Fruit fly (Drosophila melanogaster) whole organism, wandering third instar larva: Measurements from ENCODE around the gene dpp.
A peak's percentile ranks its signal among the peaks of the same experiment; 100 is the strongest.

Experiments used
- Abd-B ChIP-seq: fragments of >200 bp; optimal IDR thresholded peaks from 2 replicates; lab custom pipeline; 2017; ENCODE audit warnings: missing biosample characterization, missing genetic modification characterization
- CG32264 ChIP-seq: fragments of 200-800 bp; sonication (Bioruptor generic); optimal IDR thresholded peaks from 2 replicates; lab custom pipeline; 2016; ENCODE audit warnings: missing biosample characterization, missing genetic modification characterization
- CG9705 ChIP-seq: fragments of 200-800 bp; sonication (Bioruptor generic); optimal IDR thresholded peaks from 2 replicates; lab custom pipeline; 2018; ENCODE audit warnings: missing biosample characterization, mild to moderate bottlenecking, missing genetic modification characterization
- CrebA ChIP-seq: fragments of 200-800 bp; sonication (Bioruptor generic); optimal IDR thresholded peaks from 2 replicates; lab custom pipeline; 2016; ENCODE audit warnings: missing biosample characterization, mild to moderate bottlenecking, missing genetic modification characterization, borderline replicate concordance
- Dfd ChIP-seq: fragments of >200 bp; optimal IDR thresholded peaks from 2 replicates; lab custom pipeline; 2017; ENCODE audit warnings: missing biosample characterization, missing genetic modification characterization
- Dif ChIP-seq: fragments of 200-275, 200-300 bp; sonication (Bioruptor generic); optimal IDR thresholded peaks from 2 replicates; lab custom pipeline; 2018; ENCODE audit warnings: missing biosample characterization, missing genetic modification characterization; ENCODE audit not compliant: partially characterized antibody
- GATAd ChIP-seq: sonication (Bioruptor generic); optimal IDR thresholded peaks from 2 replicates; lab custom pipeline; 2016; ENCODE audit warnings: missing biosample characterization, missing genetic modification characterization
- HLH106 ChIP-seq: fragments of 200-800 bp; optimal IDR thresholded peaks from 3 replicates; lab custom pipeline; 2019; ENCODE audit warnings: missing biosample characterization, mild to moderate bottlenecking, missing genetic modification characterization, moderate library complexity
- Hnf4 ChIP-seq: fragments of 200-800 bp; sonication (Bioruptor generic); optimal IDR thresholded peaks from 2 replicates; lab custom pipeline; 2016; ENCODE audit warnings: missing biosample characterization, mild to moderate bottlenecking, missing genetic modification characterization
- Hr78 ChIP-seq: fragments of >200 bp; optimal IDR thresholded peaks from 2 replicates; lab custom pipeline; 2017; ENCODE audit warnings: missing biosample characterization, missing genetic modification characterization
- Hr83 ChIP-seq: fragments of 200-300 bp; sonication (Bioruptor generic); optimal IDR thresholded peaks from 2 replicates; lab custom pipeline; 2016; ENCODE audit warnings: missing biosample characterization, mild to moderate bottlenecking, missing genetic modification characterization, moderate library complexity; ENCODE audit not compliant: poor library complexity, severe bottlenecking
- Jra ChIP-seq: sonication (Bioruptor generic); optimal IDR thresholded peaks from 2 replicates; lab custom pipeline; 2016; ENCODE audit warnings: missing biosample characterization, missing genetic modification characterization
- Mio ChIP-seq: sonication (Bioruptor generic); optimal IDR thresholded peaks from 2 replicates; lab custom pipeline; 2016; ENCODE audit warnings: missing biosample characterization, missing genetic modification characterization
- Myc ChIP-seq: fragments of >200 bp; optimal IDR thresholded peaks from 2 replicates; lab custom pipeline; 2017
- N ChIP-seq: fragments of >200 bp; optimal IDR thresholded peaks from 2 replicates; lab custom pipeline; 2018; ENCODE audit warnings: missing biosample characterization, missing external identifiers, missing genetic modification characterization
- OdsH ChIP-seq: fragments of 200-800 bp; sonication (Bioruptor generic); optimal IDR thresholded peaks from 2 replicates; lab custom pipeline; 2016; ENCODE audit warnings: missing biosample characterization, mild to moderate bottlenecking, missing genetic modification characterization
- Rel ChIP-seq, 2 experiments: fragments of 200-800 bp; sonication (Bioruptor generic) in 1 of 2; optimal IDR thresholded peaks; 2 replicates in 1 of 2; 3 replicates in 1 of 2; lab custom pipeline; 2016 to 2019; ENCODE audit warnings: mild to moderate bottlenecking in 2 of 2, missing biosample characterization in 2 of 2, missing genetic modification characterization in 2 of 2, moderate library complexity in 1 of 2
- Sp1 ChIP-seq: fragments of 200-800 bp; sonication (Bioruptor generic); optimal IDR thresholded peaks from 3 replicates; lab custom pipeline; 2019; ENCODE audit warnings: missing biosample characterization, mild to moderate bottlenecking, missing genetic modification characterization, moderate library complexity
- Vsx2 ChIP-seq: fragments of 200-300, 225-300 bp; sonication (Bioruptor generic); optimal IDR thresholded peaks from 2 replicates; lab custom pipeline; 2018; ENCODE audit warnings: missing biosample characterization, missing genetic modification characterization; ENCODE audit not compliant: partially characterized antibody
- br ChIP-seq: fragments of 200-800 bp; sonication (Bioruptor generic); optimal IDR thresholded peaks from 2 replicates; lab custom pipeline; 2016; ENCODE audit warnings: missing biosample characterization, missing genetic modification characterization
- brk ChIP-seq: fragments of 200-800 bp; sonication (Bioruptor generic); optimal IDR thresholded peaks from 2 replicates; lab custom pipeline; 2016; ENCODE audit warnings: missing biosample characterization, mild to moderate bottlenecking, missing genetic modification characterization
- dl ChIP-seq, 2 experiments: fragments of 175-275, 200-275 bp in 1 of 2; fragments of 200-275 bp in 1 of 2; sonication (Bioruptor generic); optimal IDR thresholded peaks; lab custom pipeline; 2018; ENCODE audit warnings: mild to moderate bottlenecking in 2 of 2, missing biosample characterization in 2 of 2, missing genetic modification characterization in 2 of 2, moderate library complexity in 2 of 2; ENCODE audit not compliant: partially characterized antibody in 2 of 2, insufficient read depth in 1 of 2
- dmrt93B ChIP-seq: fragments of 200-800 bp; sonication (Bioruptor generic); optimal IDR thresholded peaks from 2 replicates; lab custom pipeline; 2018; ENCODE audit warnings: missing biosample characterization, mild to moderate bottlenecking, missing genetic modification characterization
- dsf ChIP-seq: sonication (Bioruptor generic); optimal IDR thresholded peaks from 2 replicates; lab custom pipeline; 2016; ENCODE audit warnings: missing biosample characterization, missing genetic modification characterization, borderline replicate concordance
- ey ChIP-seq: fragments of 200-800 bp; sonication (Bioruptor generic); optimal IDR thresholded peaks from 2 replicates; lab custom pipeline; 2016; ENCODE audit warnings: missing biosample characterization, missing genetic modification characterization
- foxo ChIP-seq, 2 experiments: fragments of 200-800 bp; sonication (Bioruptor generic); optimal IDR thresholded peaks; 2 replicates in 1 of 2; 3 replicates in 1 of 2; lab custom pipeline; 2016 to 2017; ENCODE audit warnings: missing biosample characterization in 2 of 2, missing genetic modification characterization in 2 of 2
- fru ChIP-seq: fragments of 200-800 bp; sonication (Bioruptor generic); optimal IDR thresholded peaks from 3 replicates; lab custom pipeline; 2016; ENCODE audit warnings: missing biosample characterization, mild to moderate bottlenecking, missing genetic modification characterization
- h ChIP-seq: fragments of 200-800 bp; sonication (Bioruptor generic); optimal IDR thresholded peaks from 3 replicates; lab custom pipeline; 2016; ENCODE audit warnings: missing biosample characterization, mild to moderate bottlenecking, missing genetic modification characterization
- jim ChIP-seq: fragments of 175-275, 200-325 bp; sonication (Bioruptor generic); optimal IDR thresholded peaks from 2 replicates; lab custom pipeline; 2016; ENCODE audit warnings: missing biosample characterization, mild to moderate bottlenecking, missing genetic modification characterization
- lola ChIP-seq: fragments of >200 bp; optimal IDR thresholded peaks from 2 replicates; lab custom pipeline; 2017; ENCODE audit warnings: missing biosample characterization, missing genetic modification characterization
- pan ChIP-seq: fragments of >200 bp; optimal IDR thresholded peaks from 2 replicates; lab custom pipeline; 2017
- psq ChIP-seq: fragments of 200-800 bp; sonication (Bioruptor generic); optimal IDR thresholded peaks from 3 replicates; lab custom pipeline; 2017; ENCODE audit warnings: missing biosample characterization, mild to moderate bottlenecking, missing genetic modification characterization, moderate library complexity
- rgr ChIP-seq: fragments of 200-800 bp; sonication (Bioruptor generic); optimal IDR thresholded peaks from 3 replicates; lab custom pipeline; 2016; ENCODE audit warnings: missing biosample characterization, mild to moderate bottlenecking, missing genetic modification characterization
- sage ChIP-seq: fragments of 200-800 bp; sonication (Bioruptor generic); optimal IDR thresholded peaks from 2 replicates; lab custom pipeline; 2016; ENCODE audit warnings: missing biosample characterization, mild to moderate bottlenecking, missing genetic modification characterization
- sv ChIP-seq: fragments of 200-800 bp; sonication (Bioruptor generic); optimal IDR thresholded peaks from 3 replicates; lab custom pipeline; 2016; ENCODE audit warnings: missing biosample characterization, missing genetic modification characterization
- tai ChIP-seq: sonication (Bioruptor generic); optimal IDR thresholded peaks from 2 replicates; lab custom pipeline; 2016; ENCODE audit warnings: missing biosample characterization, missing genetic modification characterization
- usp ChIP-seq: fragments of >200 bp; optimal IDR thresholded peaks from 2 replicates; lab custom pipeline; 2017; ENCODE audit warnings: missing biosample characterization, missing genetic modification characterization
- woc ChIP-seq: sonication (Bioruptor generic); optimal IDR thresholded peaks from 2 replicates; lab custom pipeline; 2016; ENCODE audit warnings: missing biosample characterization, mild to moderate bottlenecking, missing genetic modification characterization

The dpp gene

DNA sequence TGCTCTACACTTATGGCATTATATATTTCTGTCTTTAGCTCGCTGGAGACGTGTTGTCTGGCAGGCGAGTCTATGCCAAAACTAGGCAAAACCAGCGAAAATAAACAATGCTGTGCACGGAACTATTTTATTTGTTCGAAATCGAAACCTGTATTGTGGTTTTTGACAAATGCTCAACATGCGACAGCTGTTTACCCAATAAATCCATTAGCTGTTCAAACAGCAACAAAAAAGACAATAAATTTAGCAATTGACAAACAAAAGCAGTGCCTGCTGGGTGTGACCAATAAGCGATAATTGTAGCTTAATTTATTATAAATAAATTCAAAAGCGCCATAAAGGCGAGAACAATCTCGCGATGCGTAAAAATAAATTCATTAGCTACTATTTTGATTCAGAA is 44.6 kb downstream of the dpp start:
- TF ChIP-seq woc (GFP tag; lab: Kevin White, UChicago): no peak
- TF ChIP-seq ey (GFP tag; lab: Kevin White, UChicago): no peak
- no peak for TF ChIP-seq Hr78 (GFP tag; lab: Kevin White, UChicago)

DNA sequence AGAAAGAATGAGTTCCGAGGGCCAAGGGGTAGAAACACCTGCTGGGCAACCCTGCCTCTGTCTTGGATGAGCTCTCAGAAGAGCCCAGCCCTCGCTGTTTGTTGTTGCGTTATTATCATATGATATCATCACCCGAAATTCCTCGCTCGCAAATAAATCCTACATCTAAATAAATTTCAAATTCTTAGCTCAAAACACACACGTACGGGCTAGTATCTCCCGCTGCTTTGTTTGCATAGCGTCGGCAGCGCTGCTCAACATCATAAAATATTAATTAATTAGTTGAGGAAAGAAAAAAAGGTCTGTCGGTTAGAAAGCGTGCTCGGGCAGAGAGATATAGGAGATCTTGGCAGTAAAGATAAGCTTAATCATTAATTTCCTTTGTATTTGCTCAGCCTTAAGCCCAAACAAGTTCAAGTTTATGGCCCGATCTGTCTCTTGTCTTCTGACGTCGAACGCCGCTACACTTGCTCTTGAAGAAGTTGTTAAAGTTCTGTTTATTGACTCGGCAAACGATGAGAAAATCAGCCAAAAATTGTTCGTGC is 45.7 kb downstream of the dpp start:
- TF ChIP-seq usp (no peak), Abd-B (GFP tag; lab: Kevin White, UChicago) (no peak), foxo (GFP tag; optimal IDR thresholded peaks at IDR 0.05; lab: Kevin White, UChicago) (no peak), lola (no peak), OdsH (GFP tag; lab: Kevin White, UChicago) (no peak), pan (lab: Kevin White, UChicago) (no peak), HLH106 (no peak), Dfd (GFP tag; lab: Kevin White, UChicago) (no peak), rgr (GFP tag; lab: Kevin White, UChicago) (no peak), Myc (lab: Kevin White, UChicago) (no peak), CG32264 (GFP tag; lab: Kevin White, UChicago) (no peak), jim (GFP tag; lab: Kevin White, UChicago) (no peak), sage (GFP tag; lab: Kevin White, UChicago) (no peak), h (GFP tag; lab: Kevin White, UChicago) (no peak), Jra (GFP tag; lab: Kevin White, UChicago) (no peak), fru (no peak)
- TF ChIP-seq, all 38 proteins: peak for 0

DNA sequence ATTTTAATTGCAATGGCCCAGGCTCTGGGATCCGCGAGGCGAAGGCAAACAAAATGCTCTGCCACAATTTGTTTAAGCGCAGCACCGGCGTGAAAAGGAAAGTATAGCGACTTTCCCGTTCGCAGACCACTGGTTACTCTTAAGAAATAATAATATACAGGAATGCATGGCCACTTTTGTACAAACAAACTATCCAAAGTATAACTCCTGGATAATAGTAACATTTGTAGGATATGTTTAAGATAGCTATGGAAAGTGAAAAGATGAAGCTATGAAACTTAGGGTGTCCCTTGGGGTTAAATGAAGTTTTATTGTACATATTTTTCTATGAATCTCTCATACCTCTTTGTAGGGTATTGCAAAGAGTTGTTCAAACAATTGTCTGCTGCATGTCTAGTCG is 50.2 kb downstream of the dpp start:
- no peak for TF ChIP-seq Hr78 (GFP tag; lab: Kevin White, UChicago)
- no peak for TF ChIP-seq rgr (GFP tag; lab: Kevin White, UChicago)
- TF ChIP-seq Myc (lab: Kevin White, UChicago): no peak

DNA sequence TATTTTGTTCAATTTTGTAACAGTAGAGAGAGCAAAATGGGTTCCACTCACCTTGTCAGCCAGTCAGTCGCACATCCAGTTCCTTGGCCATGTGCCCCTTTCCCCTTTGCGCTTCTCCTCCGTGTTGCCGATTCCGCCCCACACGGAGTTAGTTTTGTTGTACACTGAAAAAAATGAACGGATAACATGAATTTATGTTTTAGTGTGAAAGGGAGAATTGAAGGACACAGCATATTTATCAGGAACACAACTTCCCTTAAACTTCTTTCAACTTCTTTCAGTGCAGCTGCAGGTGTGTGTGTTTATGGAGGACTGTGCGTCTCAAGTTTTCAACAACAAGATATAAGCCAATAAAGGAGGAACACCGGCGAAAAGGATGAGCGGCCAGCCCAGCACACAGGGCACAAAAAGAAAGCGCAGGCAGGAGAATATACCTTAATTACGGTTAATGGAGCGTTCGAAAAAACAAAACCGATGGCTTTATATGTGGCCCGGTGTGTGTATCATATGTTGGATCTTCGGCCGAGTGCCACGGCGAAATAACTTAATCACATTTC is 53.1 kb downstream of the dpp start:
- peak; percentile 83 for TF ChIP-seq psq (GFP tag; lab: Kevin White, UChicago)
- no peak for TF ChIP-seq lola
- TF ChIP-seq foxo (GFP tag; optimal IDR thresholded peaks at IDR 0.05; lab: Kevin White, UChicago): peak in 1 of 2 experiments; percentile 82
- no peak for TF ChIP-seq dl (GFP tag; optimal IDR thresholded peaks at IDR 0.05; lab: Kevin White, UChicago; ENCODE audit: insufficient read depth in 1 of 2, partially characterized antibody in 2 of 2)
- no peak for TF ChIP-seq Hr83 (GFP tag; lab: Kevin White, UChicago)
- peak; percentile 70 for TF ChIP-seq sage (GFP tag; lab: Kevin White, UChicago)
- no peak for TF ChIP-seq Vsx2 (GFP tag; lab: Kevin White, UChicago)
- no peak for TF ChIP-seq Dfd (GFP tag; lab: Kevin White, UChicago)
- TF ChIP-seq fru: peak; percentile 86
- peak; percentile 75 for TF ChIP-seq HLH106
- TF ChIP-seq Mio (GFP tag; lab: Kevin White, UChicago): peak; percentile 4
- no peak for TF ChIP-seq usp
- peak; percentile 89 for TF ChIP-seq OdsH (GFP tag; lab: Kevin White, UChicago)
- TF ChIP-seq brk (GFP tag; lab: Kevin White, UChicago): peak; percentile 58
- TF ChIP-seq tai (GFP tag; lab: Kevin White, UChicago): peak; percentile 89
- TF ChIP-seq ey (GFP tag; lab: Kevin White, UChicago): peak; percentile 85
- peak; percentile 39 for TF ChIP-seq CG32264 (GFP tag; lab: Kevin White, UChicago)
- no peak for TF ChIP-seq N (GFP tag; lab: Kevin White, UChicago)
- no peak for TF ChIP-seq Hr78 (GFP tag; lab: Kevin White, UChicago)
- peak; percentile 85 for TF ChIP-seq woc (GFP tag; lab: Kevin White, UChicago)
- TF ChIP-seq br (GFP tag; lab: Kevin White, UChicago): peak; percentile 89
- TF ChIP-seq CrebA (GFP tag; lab: Kevin White, UChicago): no peak
- TF ChIP-seq dmrt93B (GFP tag; lab: Kevin White, UChicago): peak; percentile 54
- no peak for TF ChIP-seq Myc (lab: Kevin White, UChicago)
- peak; percentile 83 for TF ChIP-seq h (GFP tag; lab: Kevin White, UChicago)
- TF ChIP-seq Rel (GFP tag; optimal IDR thresholded peaks at IDR 0.05; lab: Kevin White, UChicago): no peak
- peak; percentile 29 for TF ChIP-seq Rel (tag; optimal IDR thresholded peaks at IDR 0.05; lab: Kevin White, UChicago)
- TF ChIP-seq jim (GFP tag; lab: Kevin White, UChicago): no peak
- TF ChIP-seq Dif: no peak
- peak; percentile 75 for TF ChIP-seq Jra (GFP tag; lab: Kevin White, UChicago)
- no peak for TF ChIP-seq Abd-B (GFP tag; lab: Kevin White, UChicago)
- TF ChIP-seq pan (lab: Kevin White, UChicago): no peak
- TF ChIP-seq GATAd (GFP tag; lab: Kevin White, UChicago): no peak
- peak; percentile 80 for TF ChIP-seq Sp1
- TF ChIP-seq sv (GFP tag; lab: Kevin White, UChicago): no peak
- peak; percentile 81 for TF ChIP-seq rgr (GFP tag; lab: Kevin White, UChicago)
- peak; percentile 44 for TF ChIP-seq CG9705 (GFP tag; lab: Kevin White, UChicago)
- peak; percentile 40 for TF ChIP-seq dsf (GFP tag; lab: Kevin White, UChicago)
- TF ChIP-seq Hnf4 (GFP tag; lab: Kevin White, UChicago): peak; percentile 91
